Worm (Caenorhabditis elegans) whole organism, mixed stage, embryonic: ENCODE measurements around the gene F57H12.6.

Source experiments
- lsy-2 ChIP-seq: fragments of 150-350 bp; optimal IDR thresholded peaks from 2 replicates; lab custom pipeline; 2014; ENCODE audit warnings: missing biosample characterization, missing genetic modification characterization
- nhr-76 ChIP-seq: sonication (generic microtip); optimal IDR thresholded peaks from 2 replicates; lab custom pipeline; 2017; ENCODE audit warnings: missing biosample characterization, missing genetic modification characterization

DNA sequence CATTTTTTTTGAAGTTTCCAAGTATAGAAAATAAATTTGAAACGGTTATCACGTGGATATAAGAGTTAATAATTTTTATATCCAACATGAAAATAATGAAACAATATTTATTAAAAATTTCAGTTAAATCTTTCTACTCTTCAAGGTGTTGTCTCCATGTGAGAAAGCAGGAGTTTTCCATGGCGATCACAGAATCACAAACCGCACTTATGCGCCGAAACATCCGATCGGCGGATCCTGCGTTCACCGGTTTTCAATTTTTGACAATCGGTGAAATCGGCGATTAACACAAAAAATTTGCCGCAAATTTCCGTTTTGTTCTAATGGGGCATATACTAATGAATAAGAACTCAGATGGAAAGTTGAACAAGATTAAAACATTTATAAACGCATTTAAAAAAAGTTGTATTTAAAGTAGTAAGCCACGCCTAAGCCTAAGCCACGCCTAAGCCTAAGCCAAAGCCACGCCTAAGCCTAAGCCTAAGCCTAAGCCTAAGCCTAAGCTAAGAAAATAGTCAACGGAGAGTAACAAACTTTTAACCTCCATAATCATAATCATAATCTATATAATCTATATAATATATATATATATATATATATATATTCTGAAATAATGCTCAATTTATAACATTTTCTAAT is 46.0 kb upstream of the F57H12.6 start, which contains the start of gene C26B2.2:
- no peak for TF ChIP-seq nhr-76
- TF ChIP-seq lsy-2 (tag; lab: Kevin White, UChicago) = no peak
